Worm (Caenorhabditis elegans) whole organism, early embryonic: ENCODE data around the gene cyp-33B1.

Source experiments
- B0310.2 ChIP-seq: sonication (generic microtip); optimal IDR thresholded peaks from 2 replicates; lab custom pipeline; 2016; ENCODE audit warnings: mild to moderate bottlenecking, missing genetic modification characterization, missing compliant biosample characterization
- ama-1 ChIP-seq: fragments of 150-350 bp; optimal IDR thresholded peaks from 2 replicates; lab custom pipeline; 2014
- ceh-13 ChIP-seq: fragments of 200-800 bp; sonication (Bioruptor generic); optimal IDR thresholded peaks from 2 replicates; lab custom pipeline; 2018; ENCODE audit warnings: mild to moderate bottlenecking, missing genetic modification characterization, missing compliant biosample characterization
- flt-1 ChIP-seq: fragments of 200-800 bp; sonication (Bioruptor generic); IDR thresholded peaks from 2 replicates; pipeline ENCODE4 v1.3.6; 2022; ENCODE audit warnings: missing genetic modification characterization, missing compliant biosample characterization

ce11 chrV:9082350-9082749 is 41.2 kb downstream of the cyp-33B1 start:
- no peak for TF ChIP-seq flt-1 (GFP tag; lab: Robert Waterston, UW)
- no peak for TF ChIP-seq B0310.2 (tag; lab: Kevin White, UChicago)
- no peak for TF ChIP-seq ama-1
- TF ChIP-seq ceh-13 (GFP tag; lab: Kevin White, UChicago): no peak
